Worm (Caenorhabditis elegans): ENCODE measurements around the gene W06G6.2.

DNA sequence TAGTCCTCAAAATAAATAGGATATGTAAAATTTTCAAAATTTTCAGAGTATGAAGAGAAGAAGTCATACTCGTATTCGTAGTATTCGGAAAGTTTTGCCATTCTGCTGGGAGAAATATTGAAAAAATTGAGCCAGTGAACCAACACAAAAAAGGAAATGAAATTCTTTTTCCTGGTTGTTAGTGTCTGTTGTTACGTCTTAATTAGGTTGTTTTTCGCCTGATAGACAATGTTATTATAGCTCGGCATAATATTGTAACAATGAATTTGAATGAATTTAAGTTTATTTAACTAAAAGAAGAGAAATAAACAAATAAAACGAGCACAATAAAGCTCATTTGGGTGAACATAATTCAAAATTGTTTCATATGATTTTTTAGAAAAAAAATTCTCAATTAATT is 40.7 kb upstream of the W06G6.2 start, which contains the start of gene srw-73:
- no peak for TF ChIP-seq mdt-29 (GFP tag; IDR thresholded peaks at IDR 0.05)
- TF ChIP-seq mep-1 (tag; optimal IDR thresholded peaks at IDR 0.05), result no peak
- no peak for TF ChIP-seq egl-27 (tag; optimal IDR thresholded peaks at IDR 0.05)
- no peak for TF ChIP-seq ama-1 (optimal IDR thresholded peaks at IDR 0.05)
- TF ChIP-seq aly-2 (tag; optimal IDR thresholded peaks at IDR 0.05), result no peak
- no peak for TF ChIP-seq lir-3 (tag; optimal IDR thresholded peaks at IDR 0.05)
